Fruit fly (Drosophila melanogaster): Measurements from ENCODE around the gene CG15914.
A peak's percentile ranks its signal among the peaks of the same experiment; 100 is the strongest.

The CG15914 gene

DNA sequence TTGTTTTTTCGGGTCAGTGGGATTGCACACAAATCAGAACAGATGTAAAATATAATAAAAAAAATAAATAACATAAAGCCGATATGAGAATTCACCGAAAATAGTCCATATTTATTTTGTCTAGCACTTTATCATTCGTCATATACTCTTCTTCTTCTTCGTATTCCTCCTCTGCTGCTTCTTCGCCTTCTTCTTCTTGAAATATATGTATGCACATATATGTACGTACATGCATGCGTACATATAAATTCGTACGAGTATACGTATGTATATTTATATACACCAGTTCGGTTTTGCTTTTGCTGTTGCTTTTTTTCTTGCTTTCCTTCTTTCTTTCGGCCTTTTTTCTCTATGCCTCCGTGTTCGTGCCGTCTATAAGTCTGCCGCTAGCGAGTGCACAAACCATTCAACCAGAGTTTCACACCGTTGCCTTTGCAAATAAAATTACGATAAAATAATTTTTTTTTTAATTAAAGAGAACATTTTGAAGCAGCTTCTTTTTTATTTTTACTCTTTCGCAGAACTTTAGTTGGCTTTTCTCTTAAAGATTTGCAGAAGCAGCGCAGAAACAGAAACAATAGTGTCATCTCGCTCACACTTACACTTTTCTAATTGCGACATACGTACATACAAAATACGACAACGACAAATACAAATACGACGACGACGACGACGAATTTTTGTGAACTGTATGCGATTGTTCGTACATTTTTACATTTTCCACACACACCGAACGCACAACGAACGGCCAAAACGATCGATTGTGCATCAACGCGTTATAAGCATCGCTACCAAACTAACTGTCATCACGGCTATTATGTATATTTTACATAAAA lies 33.4 kb downstream of the CG15914 start:
- TF ChIP-seq insv (optimal IDR thresholded peaks at IDR 0.05), result no peak
- peak; percentile 85 for TF ChIP-seq psq (optimal IDR thresholded peaks at IDR 0.05)

DNA sequence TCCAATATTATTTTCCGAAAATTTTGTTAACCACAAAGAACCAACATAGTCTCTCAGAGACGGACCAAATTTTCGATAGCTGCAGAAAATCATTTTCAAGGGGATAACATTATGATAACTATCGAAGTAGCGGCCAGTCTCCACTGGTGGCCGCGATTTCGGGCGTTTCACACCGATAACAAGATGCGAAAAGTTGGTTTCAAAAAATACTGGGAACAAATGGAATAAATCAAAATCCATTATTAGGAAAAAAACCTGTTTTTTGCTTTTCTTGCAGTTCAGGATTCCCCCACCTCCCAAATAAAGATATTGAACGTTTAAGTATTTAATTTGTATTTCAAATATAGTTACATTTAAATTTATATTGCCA lies 34.0 kb downstream of the CG15914 start, which contains the start of gene tay:
Gene tay (minus strand): TSS at position 65 of the 370 bp plus-strand sequence.
- TF ChIP-seq Myc (optimal IDR thresholded peaks at IDR 0.05) (no peak), ttk (optimal IDR thresholded peaks at IDR 0.05) (no peak), Sin3A (optimal IDR thresholded peaks at IDR 0.05) (no peak), psq (optimal IDR thresholded peaks at IDR 0.05) (no peak), insv (optimal IDR thresholded peaks at IDR 0.05) (no peak), h (optimal IDR thresholded peaks at IDR 0.05) (no peak)

DNA sequence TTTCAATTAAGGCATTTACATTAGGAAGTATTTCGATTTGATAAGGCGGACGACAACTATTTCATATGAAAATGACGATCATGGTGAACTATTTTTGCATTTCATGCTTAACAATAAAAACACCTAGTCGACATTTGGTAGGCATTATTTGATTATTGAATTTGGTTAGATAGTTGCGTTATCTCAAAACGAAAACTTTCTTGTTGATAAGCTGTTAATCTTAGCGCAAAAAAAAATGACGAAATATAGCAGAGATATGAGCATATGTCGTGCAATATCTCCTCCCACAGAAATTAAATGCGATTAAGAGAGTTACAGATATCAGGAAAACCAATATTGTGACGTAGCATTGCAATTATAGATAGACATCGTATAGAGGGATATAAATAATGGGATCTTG lies 35.5 kb downstream of the CG15914 start:
- no peak for TF ChIP-seq h (optimal IDR thresholded peaks at IDR 0.05)

DNA sequence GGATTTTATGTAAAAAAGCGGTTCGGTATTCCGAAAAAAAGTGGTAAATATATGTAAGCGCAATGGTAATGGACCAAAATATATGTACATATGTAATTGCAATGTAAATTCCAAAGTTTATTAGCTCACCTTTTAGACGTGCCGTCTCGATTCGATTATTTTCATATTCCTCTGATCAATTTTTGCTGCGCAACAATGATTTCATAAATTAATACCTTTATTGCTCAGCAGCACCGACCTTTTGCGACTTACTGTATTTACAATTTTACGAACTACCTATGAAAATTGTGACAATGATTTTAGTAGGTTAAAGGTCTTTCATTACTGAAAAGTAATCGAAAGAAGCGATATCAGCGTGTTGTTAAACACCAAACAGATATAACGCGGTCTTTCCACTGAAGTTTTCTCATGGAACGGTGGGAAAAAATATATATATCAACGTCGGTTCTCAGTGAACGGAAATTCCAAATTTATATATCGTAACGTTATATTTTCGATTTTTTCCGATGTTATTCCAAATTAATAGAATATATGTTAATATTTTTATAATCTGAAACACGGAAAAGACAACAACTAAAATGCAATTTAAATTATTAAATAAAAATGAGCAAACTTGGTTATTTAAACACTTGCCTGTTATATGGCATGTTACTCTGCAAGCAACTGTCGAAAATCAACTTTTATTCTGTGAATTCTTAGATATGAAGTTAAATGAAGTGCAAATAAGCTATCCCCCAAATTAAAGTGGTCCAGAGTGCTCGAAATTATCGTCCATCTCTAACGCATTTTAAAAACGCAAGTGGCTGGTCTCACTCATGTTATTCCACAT lies 36.8 kb downstream of the CG15914 start, which contains the start of the genes MSBP and CG15916:
Gene MSBP (minus strand): TSS at position 330 of the 829 bp plus-strand sequence.
Gene CG15916 (plus strand): TSS at position 810 of the 829 bp plus-strand sequence.
- TF ChIP-seq ttk (optimal IDR thresholded peaks at IDR 0.05) (no peak), psq (optimal IDR thresholded peaks at IDR 0.05) (no peak), insv (optimal IDR thresholded peaks at IDR 0.05) (no peak), Myc (optimal IDR thresholded peaks at IDR 0.05) (no peak), h (optimal IDR thresholded peaks at IDR 0.05) (no peak), Sin3A (optimal IDR thresholded peaks at IDR 0.05) (no peak)

DNA sequence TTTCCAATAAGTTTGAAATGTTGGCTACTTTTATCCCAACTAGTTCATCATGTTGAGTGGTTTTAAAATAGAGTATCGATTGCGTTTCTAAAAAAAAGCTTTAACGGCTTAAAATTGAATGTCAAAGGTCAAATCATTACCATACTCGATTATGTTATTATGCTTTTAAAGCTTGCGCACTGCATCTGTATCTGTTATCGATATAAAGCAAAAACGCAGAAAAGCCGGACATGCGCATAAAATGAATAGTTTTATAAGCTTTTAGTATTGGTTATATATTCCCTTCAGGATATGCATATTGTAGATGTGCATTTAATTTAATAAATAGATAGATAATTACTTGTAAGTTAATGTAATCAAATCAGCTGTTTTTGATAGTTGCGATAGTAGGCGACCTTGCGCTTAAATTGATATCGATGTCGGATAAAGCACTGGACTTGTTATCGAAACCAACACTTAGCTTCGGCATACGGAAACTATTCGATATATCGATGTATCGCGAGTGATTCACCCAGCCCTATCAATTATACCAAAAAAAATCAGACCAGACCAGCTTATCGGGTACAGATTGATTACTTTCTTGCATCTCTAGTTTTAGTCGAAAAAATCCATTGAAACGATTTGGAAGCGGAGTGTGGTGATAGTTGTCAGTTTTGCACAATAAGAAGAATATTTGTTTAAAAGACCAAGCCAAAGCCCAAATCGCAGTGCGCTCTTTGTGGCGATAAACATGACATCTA lies 38.6 kb downstream of the CG15914 start, which contains the start of gene shi:
Gene shi (plus strand): TSS at position 511 of the 740 bp plus-strand sequence.
- no peak for TF ChIP-seq Myc (optimal IDR thresholded peaks at IDR 0.05)
- no peak for TF ChIP-seq psq (optimal IDR thresholded peaks at IDR 0.05)
- TF ChIP-seq insv (optimal IDR thresholded peaks at IDR 0.05), result no peak
- no peak for TF ChIP-seq h (optimal IDR thresholded peaks at IDR 0.05)
- no peak for TF ChIP-seq ttk (optimal IDR thresholded peaks at IDR 0.05)
- no peak for TF ChIP-seq Sin3A (optimal IDR thresholded peaks at IDR 0.05)

DNA sequence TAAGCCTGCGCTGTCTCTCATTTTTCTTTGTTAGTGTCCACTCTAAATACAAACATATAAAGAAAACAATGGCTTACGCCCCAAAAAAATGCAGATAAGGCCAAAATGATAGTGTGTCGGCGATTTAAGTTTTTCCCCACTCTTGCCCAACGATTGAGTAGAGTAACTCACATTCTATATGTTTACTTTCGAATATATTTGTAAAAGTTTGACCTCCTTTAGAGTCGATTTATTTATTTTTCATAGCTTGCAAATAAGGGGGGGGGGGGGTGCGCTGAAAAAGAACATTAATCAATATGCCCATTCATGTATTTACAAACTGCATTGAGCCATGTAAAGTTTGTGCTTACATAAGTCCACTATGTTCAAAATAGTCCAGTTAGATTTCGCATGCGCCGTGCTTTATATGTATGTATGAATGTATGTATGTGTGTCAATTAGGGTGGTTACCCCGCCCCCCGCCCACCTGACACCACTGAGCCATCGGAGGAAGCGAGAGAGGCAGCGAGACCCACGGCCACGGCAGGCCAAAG lies 40.6 kb downstream of the CG15914 start:
- no peak for TF ChIP-seq h (optimal IDR thresholded peaks at IDR 0.05)
- TF ChIP-seq Sin3A (optimal IDR thresholded peaks at IDR 0.05), result no peak
- no peak for TF ChIP-seq ttk (optimal IDR thresholded peaks at IDR 0.05)
- no peak for TF ChIP-seq insv (optimal IDR thresholded peaks at IDR 0.05)
- no peak for TF ChIP-seq psq (optimal IDR thresholded peaks at IDR 0.05)
- TF ChIP-seq Myc (optimal IDR thresholded peaks at IDR 0.05), result no peak

All from Kc167 (cell line).